Fruit fly (Drosophila melanogaster) whole organism, pupa: ENCODE measurements around the gene CG11155.

ENCODE experiments used
- CG10348 ChIP-seq: fragments of 200-800 bp; sonication (Bioruptor generic); IDR thresholded peaks from 2 replicates; pipeline ENCODE4 v1.3.6; 2022; ENCODE audit warnings: missing biosample characterization, missing genetic modification characterization
- CG13204 ChIP-seq: fragments of 200-800 bp; sonication (Bioruptor generic); optimal IDR thresholded peaks from 2 replicates; lab custom pipeline; 2018; ENCODE audit warnings: missing biosample characterization, mild to moderate bottlenecking, missing genetic modification characterization, moderate library complexity
- CG14655 ChIP-seq: fragments of 200-800 bp; sonication (Bioruptor generic); optimal IDR thresholded peaks from 3 replicates; lab custom pipeline; 2017; ENCODE audit warnings: mild to moderate bottlenecking, missing biosample characterization, missing genetic modification reagents, missing genetic modification characterization
- CG15710 ChIP-seq: fragments of 200-800 bp; sonication (Bioruptor generic); optimal IDR thresholded peaks from 2 replicates; lab custom pipeline; 2018; ENCODE audit warnings: missing biosample characterization, mild to moderate bottlenecking, missing genetic modification characterization, moderate library complexity
- CG8301 ChIP-seq: fragments of 200-800 bp; sonication (Bioruptor generic); optimal IDR thresholded peaks from 2 replicates; lab custom pipeline; 2018; ENCODE audit warnings: missing biosample characterization, mild to moderate bottlenecking, missing genetic modification characterization
- D1 ChIP-seq: fragments of 200-800 bp; sonication (Bioruptor generic); optimal IDR thresholded peaks from 2 replicates; lab custom pipeline; 2018; ENCODE audit warnings: missing biosample characterization, mild to moderate bottlenecking, missing genetic modification characterization, moderate library complexity
- EcR ChIP-seq: fragments of 200-800 bp; sonication (Bioruptor generic); optimal IDR thresholded peaks from 3 replicates; lab custom pipeline; 2019; ENCODE audit warnings: missing biosample characterization, missing genetic modification characterization, mild to moderate bottlenecking, moderate library complexity, missing genetic modification reagents
- rn ChIP-seq: fragments of 200-800 bp; sonication (Bioruptor generic); IDR thresholded peaks from 2 replicates; pipeline ENCODE4 v1.3.6; 2022; ENCODE audit warnings: missing biosample characterization, missing genetic modification characterization

dm6 chr4:1147166-1147565, 20.8 kb downstream of the CG11155 start, which contains the start of gene Kif3C:
- TF ChIP-seq CG14655 (no peak), D1 (tag; lab: Kevin White, UChicago) (no peak), CG8301 (no peak), CG15710 (tag; lab: Kevin White, UChicago) (no peak), CG13204 (GFP tag; lab: Kevin White, UChicago) (no peak), CG10348 (no peak), rn (no peak), EcR (GFP tag; lab: Kevin White, UChicago) (no peak)
